Worm (Caenorhabditis elegans) whole organism, L3 larva: Measurements from ENCODE around the gene bus-1.

Experiments used
- aly-2 ChIP-seq: fragments of 150-350 bp; optimal IDR thresholded peaks from 2 replicates; lab custom pipeline; 2014; ENCODE audit warnings: missing biosample characterization, missing genetic modification characterization
- ama-1 ChIP-seq: fragments of 150-350 bp; optimal IDR thresholded peaks from 2 replicates; lab custom pipeline; 2018
- elt-3 ChIP-seq, 3 experiments: fragments of 150-350 bp in 1 of 3; sonication (generic microtip) in 2 of 3; optimal IDR thresholded peaks; 2 replicates in 2 of 3; 4 replicates in 1 of 3; lab custom pipeline; 2014 to 2017; ENCODE audit warnings: missing biosample characterization in 3 of 3, missing genetic modification characterization in 3 of 3
- fkh-10 ChIP-seq: sonication (generic microtip); optimal IDR thresholded peaks from 2 replicates; lab custom pipeline; 2017; ENCODE audit warnings: missing biosample characterization, missing genetic modification reagents, missing genetic modification characterization
- jun-1 ChIP-seq: fragments of 150-350 bp; optimal IDR thresholded peaks from 2 replicates; lab custom pipeline; 2014; ENCODE audit warnings: missing biosample characterization, missing genetic modification reagents, missing genetic modification characterization
- nhr-237 ChIP-seq: fragments of 150-350 bp; optimal IDR thresholded peaks from 2 replicates; lab custom pipeline; 2014; ENCODE audit warnings: missing biosample characterization, missing genetic modification characterization
- pqm-1 ChIP-seq: fragments of 150-350 bp; optimal IDR thresholded peaks from 2 replicates; lab custom pipeline; 2017; ENCODE audit warnings: missing biosample characterization, missing genetic modification characterization, inconsistent platforms
- snpc-4 ChIP-seq: fragments of 150-350 bp; optimal IDR thresholded peaks from 2 replicates; lab custom pipeline; 2014; ENCODE audit warnings: missing biosample characterization, missing genetic modification characterization
- unc-39 ChIP-seq: sonication (generic microtip); optimal IDR thresholded peaks from 4 replicates; lab custom pipeline; 2017; ENCODE audit warnings: missing biosample characterization, missing genetic modification characterization
- ztf-11 ChIP-seq: fragments of 150-350 bp; optimal IDR thresholded peaks from 2 replicates; lab custom pipeline; 2014; ENCODE audit warnings: missing biosample characterization, missing genetic modification characterization

DNA sequence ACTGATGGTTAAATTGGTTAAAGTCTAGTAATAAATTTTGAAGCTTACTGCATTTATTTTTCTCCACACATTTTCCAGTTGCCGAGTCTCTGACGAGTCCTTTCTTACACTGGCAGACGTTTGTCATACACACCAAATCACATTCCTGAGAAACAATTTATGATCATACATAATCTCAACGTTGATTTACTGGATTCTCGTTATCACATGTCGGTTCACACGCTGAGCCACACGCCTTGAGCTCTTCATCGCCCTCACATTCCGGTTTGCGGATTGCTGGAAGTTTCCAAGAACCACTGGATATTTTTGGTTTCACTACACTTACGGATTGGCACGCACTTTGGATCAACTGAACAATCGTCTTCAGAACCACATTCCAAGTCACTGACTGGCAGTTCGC is 31.0 kb upstream of the bus-1 start:
- no peak for TF ChIP-seq snpc-4 (tag; lab: Kevin White, UChicago)
- TF ChIP-seq pqm-1 (tag; lab: Kevin White, UChicago), result no peak
- no peak for TF ChIP-seq unc-39
- no peak for TF ChIP-seq nhr-237
- TF ChIP-seq ama-1 (lab: Kevin White, UChicago), result no peak
- no peak for TF ChIP-seq jun-1 (tag; lab: Kevin White, UChicago)
- TF ChIP-seq elt-3 (tag; optimal IDR thresholded peaks at IDR 0.05; lab: Kevin White, UChicago), result no peak
- no peak for TF ChIP-seq ztf-11 (tag; lab: Kevin White, UChicago)
- TF ChIP-seq fkh-10, result no peak
- TF ChIP-seq aly-2 (tag; lab: Kevin White, UChicago), result no peak
